Worm (Caenorhabditis elegans) whole organism, young adult: Measurements from ENCODE around the gene inso-1.
A peak's percentile ranks its signal among the peaks of the same experiment; 100 is the strongest.

ENCODE experiments used
- C17E4.6 ChIP-seq: fragments of 200-800 bp; sonication (Bioruptor generic); IDR thresholded peaks from 2 replicates; pipeline ENCODE4 v1.3.6; 2022; ENCODE audit warnings: missing genetic modification reagents, missing genetic modification characterization, missing compliant biosample characterization
- F22D6.2 ChIP-seq: sonication (generic microtip); optimal IDR thresholded peaks from 2 replicates; lab custom pipeline; 2016; ENCODE audit warnings: mild to moderate bottlenecking, missing genetic modification characterization, missing compliant biosample characterization
- F23B12.7 ChIP-seq: sonication (generic microtip); optimal IDR thresholded peaks from 2 replicates; lab custom pipeline; 2017; ENCODE audit warnings: missing genetic modification characterization, mild to moderate bottlenecking, missing compliant biosample characterization, antibody characterized with exemption, moderate library complexity; ENCODE audit not compliant: insufficient read depth
- F33H1.4 ChIP-seq: fragments of 200-800 bp; sonication (Bioruptor generic); IDR thresholded peaks from 2 replicates; pipeline ENCODE4 v1.3.6; 2022; ENCODE audit warnings: missing genetic modification reagents, missing genetic modification characterization, missing compliant biosample characterization
- F39B2.1 ChIP-seq: fragments of 200-800 bp; sonication (Bioruptor generic); IDR thresholded peaks from 2 replicates; pipeline ENCODE4 v1.3.6; 2022; ENCODE audit warnings: missing genetic modification reagents, missing genetic modification characterization, missing compliant biosample characterization
- F49E8.2 ChIP-seq: sonication (generic microtip); optimal IDR thresholded peaks from 3 replicates; lab custom pipeline; 2017; ENCODE audit warnings: missing genetic modification characterization, mild to moderate bottlenecking, missing compliant biosample characterization, antibody characterized with exemption, moderate library complexity; ENCODE audit not compliant: insufficient read depth
- K12H6.12 ChIP-seq: fragments of 200-800 bp; sonication (Bioruptor generic); optimal IDR thresholded peaks from 2 replicates; lab custom pipeline; 2018; ENCODE audit warnings: mild to moderate bottlenecking, missing genetic modification characterization, missing compliant biosample characterization
- T07F8.4 ChIP-seq: sonication (generic microtip); optimal IDR thresholded peaks from 2 replicates; lab custom pipeline; 2016; ENCODE audit warnings: mild to moderate bottlenecking, missing genetic modification characterization, moderate library complexity, missing compliant biosample characterization
- T26A5.8 ChIP-seq: sonication (generic microtip); optimal IDR thresholded peaks from 2 replicates; lab custom pipeline; 2016; ENCODE audit warnings: missing genetic modification characterization, missing compliant biosample characterization
- Y53F4B.3 ChIP-seq: fragments of 200-800 bp; sonication (Bioruptor generic); IDR thresholded peaks from 2 replicates; pipeline ENCODE4 v1.3.6; 2022; ENCODE audit warnings: missing genetic modification reagents, missing genetic modification characterization, missing compliant biosample characterization
- Y56A3A.18 ChIP-seq: fragments of 200-800 bp; sonication (Bioruptor generic); IDR thresholded peaks from 2 replicates; pipeline ENCODE4 v1.3.6; 2022; ENCODE audit warnings: missing genetic modification reagents, missing genetic modification characterization, missing compliant biosample characterization
- Y67H2A.10 ChIP-seq: fragments of 200-800 bp; sonication (Bioruptor generic); conservative IDR thresholded peaks from 2 replicates; pipeline ENCODE4 v1.3.6; 2022; ENCODE audit warnings: missing genetic modification reagents, missing genetic modification characterization, missing compliant biosample characterization
- ZK185.1 ChIP-seq: sonication (generic microtip); optimal IDR thresholded peaks from 2 replicates; lab custom pipeline; 2016; ENCODE audit warnings: mild to moderate bottlenecking, missing genetic modification characterization, missing compliant biosample characterization; ENCODE audit not compliant: poor library complexity, severe bottlenecking
- aptf-2 ChIP-seq: fragments of 200-800 bp; sonication (Bioruptor generic); conservative IDR thresholded peaks from 2 replicates; pipeline ENCODE4 v1.3.6; 2022; ENCODE audit warnings: missing genetic modification reagents, missing genetic modification characterization, missing compliant biosample characterization
- bed-1 ChIP-seq: fragments of 200-800 bp; sonication (Bioruptor generic); IDR thresholded peaks from 2 replicates; pipeline ENCODE4 v1.3.6; 2022; ENCODE audit warnings: missing genetic modification reagents, missing genetic modification characterization, missing compliant biosample characterization
- cebp-2 ChIP-seq: fragments of 200-800 bp; sonication (Bioruptor generic); IDR thresholded peaks from 2 replicates; pipeline ENCODE4 v1.3.6; 2022; ENCODE audit warnings: missing genetic modification characterization, missing compliant biosample characterization
- ceh-27 ChIP-seq: fragments of 200-800 bp; sonication (Bioruptor generic); optimal IDR thresholded peaks from 2 replicates; lab custom pipeline; 2018; ENCODE audit warnings: mild to moderate bottlenecking, missing genetic modification characterization, moderate library complexity, missing compliant biosample characterization
- ceh-58 ChIP-seq: fragments of 200-800 bp; sonication (Bioruptor generic); IDR thresholded peaks from 2 replicates; pipeline ENCODE4 v1.3.6; 2022; ENCODE audit warnings: missing genetic modification characterization, missing compliant biosample characterization
- dox-1 ChIP-seq: fragments of 200-800 bp; sonication (Bioruptor generic); IDR thresholded peaks from 2 replicates; pipeline ENCODE4 v1.3.6; 2022; ENCODE audit warnings: missing genetic modification reagents, missing genetic modification characterization, missing compliant biosample characterization
- ekl-4 ChIP-seq: fragments of 200-800 bp; sonication (Bioruptor generic); IDR thresholded peaks from 2 replicates; pipeline ENCODE4 v1.3.6; 2022; ENCODE audit warnings: missing genetic modification reagents, missing genetic modification characterization, missing compliant biosample characterization
- him-1 ChIP-seq: sonication (generic microtip); optimal IDR thresholded peaks from 2 replicates; lab custom pipeline; 2016; ENCODE audit warnings: missing genotype, missing genetic modification reagents, missing genetic modification characterization, missing compliant biosample characterization
- hlh-12 ChIP-seq: sonication (generic microtip); optimal IDR thresholded peaks from 2 replicates; lab custom pipeline; 2016; ENCODE audit warnings: missing genetic modification characterization, missing compliant biosample characterization
- let-607 ChIP-seq, 2 experiments: fragments of 200-800 bp in 1 of 2; sonication (Bioruptor generic) in 1 of 2; sonication (generic microtip) in 1 of 2; optimal IDR thresholded peaks; 2 replicates each; lab custom pipeline; 2016 to 2018; ENCODE audit warnings: mild to moderate bottlenecking in 2 of 2, missing compliant biosample characterization in 2 of 2, missing genetic modification characterization in 2 of 2, moderate library complexity in 2 of 2, missing genotype in 1 of 2
- lin-35 ChIP-seq, 3 experiments: fragments of 150-350 bp in 2 of 3; sonication (generic microtip) in 1 of 3; optimal IDR thresholded peaks; 2 replicates each; lab custom pipeline; 2014 to 2018; ENCODE audit warnings: missing biosample characterization in 3 of 3, missing genetic modification characterization in 3 of 3, missing genetic modification reagents in 3 of 3
- lin-54 ChIP-seq: fragments of 200-800 bp; sonication (Bioruptor generic); optimal IDR thresholded peaks from 2 replicates; lab custom pipeline; 2018; ENCODE audit warnings: mild to moderate bottlenecking, missing genetic modification characterization, missing compliant biosample characterization
- lsl-1 ChIP-seq: fragments of 200-800 bp; sonication (Bioruptor generic); optimal IDR thresholded peaks from 2 replicates; lab custom pipeline; 2018; ENCODE audit warnings: mild to moderate bottlenecking, missing genetic modification characterization, moderate library complexity, missing compliant biosample characterization
- lsy-27 ChIP-seq: sonication (generic microtip); optimal IDR thresholded peaks from 2 replicates; lab custom pipeline; 2017; ENCODE audit warnings: missing genetic modification characterization, mild to moderate bottlenecking, missing compliant biosample characterization, antibody characterized with exemption, missing genotype, borderline replicate concordance; ENCODE audit not compliant: insufficient read depth
- madf-3 ChIP-seq: fragments of 200-800 bp; sonication (Bioruptor generic); IDR thresholded peaks from 2 replicates; pipeline ENCODE4 v1.3.6; 2022; ENCODE audit warnings: missing genetic modification reagents, missing genetic modification characterization, missing compliant biosample characterization
- madf-8 ChIP-seq: fragments of 200-800 bp; sonication (Bioruptor generic); conservative IDR thresholded peaks from 2 replicates; pipeline ENCODE4 v1.3.6; 2022; ENCODE audit warnings: missing genetic modification reagents, missing genetic modification characterization, missing compliant biosample characterization
- mcd-1 ChIP-seq: fragments of 200-800 bp; sonication (Bioruptor generic); IDR thresholded peaks from 2 replicates; pipeline ENCODE4 v1.3.6; 2022; ENCODE audit warnings: missing genetic modification reagents, missing genetic modification characterization, missing compliant biosample characterization
- nfya-2 ChIP-seq: fragments of 200-800 bp; sonication (Bioruptor generic); IDR thresholded peaks from 2 replicates; pipeline ENCODE4 v1.3.6; 2022; ENCODE audit warnings: missing genetic modification reagents, missing genetic modification characterization, missing compliant biosample characterization
- nhr-179 ChIP-seq: sonication (generic microtip); optimal IDR thresholded peaks from 2 replicates; lab custom pipeline; 2016; ENCODE audit warnings: mild to moderate bottlenecking, missing genetic modification characterization, missing compliant biosample characterization
- nhr-90 ChIP-seq: sonication (generic microtip); optimal IDR thresholded peaks from 2 replicates; lab custom pipeline; 2016; ENCODE audit warnings: missing genotype, mild to moderate bottlenecking, missing genetic modification characterization, missing compliant biosample characterization
- rpc-1 ChIP-seq, 2 experiments: fragments of 150-350 bp in 1 of 2; sonication (generic microtip) in 1 of 2; optimal IDR thresholded peaks; 2 replicates each; lab custom pipeline; 2014 to 2018; ENCODE audit warnings: missing biosample characterization in 1 of 2, missing genetic modification characterization in 1 of 2, missing genetic modification reagents in 1 of 2, missing genotype in 1 of 2
- sea-2 ChIP-seq: fragments of 200-800 bp; sonication (Bioruptor generic); IDR thresholded peaks from 2 replicates; pipeline ENCODE4 v1.3.6; 2022; ENCODE audit warnings: missing genetic modification characterization, missing compliant biosample characterization
- snpc-1.3 ChIP-seq: sonication (generic microtip); optimal IDR thresholded peaks from 2 replicates; lab custom pipeline; 2017; ENCODE audit warnings: missing genetic modification characterization, mild to moderate bottlenecking, missing compliant biosample characterization, antibody characterized with exemption, moderate library complexity, missing genotype, missing genetic modification reagents; ENCODE audit not compliant: insufficient read depth
- snpc-4 ChIP-seq, 5 experiments: fragments of 150-350 bp in 1 of 5; sonication (generic microtip) in 4 of 5; optimal IDR thresholded peaks; 2 replicates each; lab custom pipeline; 2014 to 2018; ENCODE audit warnings: missing genetic modification characterization in 5 of 5, missing biosample characterization in 3 of 5, antibody characterized with exemption in 2 of 5, mild to moderate bottlenecking in 2 of 5, missing compliant biosample characterization in 2 of 5, missing genotype in 2 of 5, moderate library complexity in 2 of 5, missing genetic modification reagents in 1 of 5
- somi-1 ChIP-seq: fragments of 200-800 bp; sonication (Bioruptor generic); optimal IDR thresholded peaks from 2 replicates; lab custom pipeline; 2018; ENCODE audit warnings: mild to moderate bottlenecking, missing genetic modification characterization, missing compliant biosample characterization
- tbp1 ChIP-seq: fragments of 200-800 bp; sonication (Bioruptor generic); optimal IDR thresholded peaks from 2 replicates; lab custom pipeline; 2018; ENCODE audit warnings: mild to moderate bottlenecking, missing genetic modification characterization, missing compliant biosample characterization
- tbx-9 ChIP-seq: sonication (generic microtip); optimal IDR thresholded peaks from 2 replicates; lab custom pipeline; 2016; ENCODE audit warnings: borderline replicate concordance, missing genetic modification characterization, inconsistent platforms, missing compliant biosample characterization
- zim-3 ChIP-seq: sonication (generic microtip); optimal IDR thresholded peaks from 2 replicates; lab custom pipeline; 2017; ENCODE audit warnings: mild to moderate bottlenecking, missing genetic modification characterization, moderate library complexity, missing compliant biosample characterization
- ztf-22 ChIP-seq: fragments of 200-800 bp; sonication (Bioruptor generic); optimal IDR thresholded peaks from 2 replicates; lab custom pipeline; 2018; ENCODE audit warnings: mild to moderate bottlenecking, missing genetic modification characterization, moderate library complexity, missing compliant biosample characterization
- ztf-25 ChIP-seq: fragments of 200-800 bp; sonication (Bioruptor generic); IDR thresholded peaks from 2 replicates; pipeline ENCODE4 v1.3.6; 2022; ENCODE audit warnings: missing genetic modification reagents, missing genetic modification characterization, missing compliant biosample characterization
- ztf-3 ChIP-seq: fragments of 200-800 bp; sonication (Bioruptor generic); optimal IDR thresholded peaks from 2 replicates; lab custom pipeline; 2018; ENCODE audit warnings: mild to moderate bottlenecking, missing genetic modification characterization, missing compliant biosample characterization

Gene inso-1

DNA sequence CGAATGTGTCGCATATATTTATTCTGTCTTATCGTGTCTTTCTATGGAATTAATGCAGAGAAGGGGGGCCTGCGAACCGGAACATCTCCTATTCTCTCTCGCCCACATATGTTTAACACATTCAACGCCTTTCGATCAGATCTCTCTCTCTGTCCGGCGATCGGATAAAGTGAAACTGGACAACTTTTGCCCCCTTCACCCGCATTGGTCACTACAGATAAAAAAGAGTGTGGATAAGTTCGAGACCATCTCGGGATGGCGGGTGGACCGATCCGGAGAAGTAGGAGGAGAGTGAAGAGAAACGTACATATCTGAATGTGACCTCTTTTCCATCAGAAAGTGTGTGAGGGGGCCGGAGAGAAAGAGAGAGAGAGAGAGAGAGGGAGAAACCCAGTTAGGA, 11.1 kb downstream of the inso-1 start, which contains the start of gene H42K12.3:
H42K12.3 (plus strand) TSS at position 308 of the 400 bp plus-strand sequence.
- no peak for TF ChIP-seq zim-3 (tag; lab: Kevin White, UChicago)
- TF ChIP-seq nhr-90: no peak
- no peak for TF ChIP-seq nhr-179 (tag; lab: Kevin White, UChicago)
- no peak for TF ChIP-seq lin-35 (GFP tag; optimal IDR thresholded peaks at IDR 0.05; lab: Kevin White, UChicago)
- TF ChIP-seq ZK185.1 (tag; lab: Kevin White, UChicago): no peak
- TF ChIP-seq tbx-9 (tag; lab: Kevin White, UChicago): no peak
- TF ChIP-seq madf-3 (GFP tag; lab: Robert Waterston, UW): no peak
- no peak for TF ChIP-seq snpc-4 (GFP tag; optimal IDR thresholded peaks at IDR 0.05; lab: Kevin White, UChicago)
- no peak for TF ChIP-seq snpc-4 (tag; optimal IDR thresholded peaks at IDR 0.05; lab: Kevin White, UChicago)
- no peak for TF ChIP-seq hlh-12 (tag; lab: Kevin White, UChicago)
- no peak for TF ChIP-seq ceh-27 (GFP tag; lab: Kevin White, UChicago)
- TF ChIP-seq ztf-22 (GFP tag; lab: Kevin White, UChicago): no peak
- no peak for TF ChIP-seq ztf-3 (GFP tag; lab: Kevin White, UChicago)
- TF ChIP-seq F39B2.1 (GFP tag; lab: Robert Waterston, UW): no peak
- no peak for TF ChIP-seq tbp1 (GFP tag; lab: Kevin White, UChicago)
- no peak for TF ChIP-seq aptf-2
- no peak for TF ChIP-seq rpc-1 (optimal IDR thresholded peaks at IDR 0.05; lab: Kevin White, UChicago)
- TF ChIP-seq rpc-1 (tag; optimal IDR thresholded peaks at IDR 0.05; lab: Kevin White, UChicago): no peak
- no peak for TF ChIP-seq T07F8.4 (tag; lab: Kevin White, UChicago)
- no peak for TF ChIP-seq him-1
- TF ChIP-seq F23B12.7: no peak

DNA sequence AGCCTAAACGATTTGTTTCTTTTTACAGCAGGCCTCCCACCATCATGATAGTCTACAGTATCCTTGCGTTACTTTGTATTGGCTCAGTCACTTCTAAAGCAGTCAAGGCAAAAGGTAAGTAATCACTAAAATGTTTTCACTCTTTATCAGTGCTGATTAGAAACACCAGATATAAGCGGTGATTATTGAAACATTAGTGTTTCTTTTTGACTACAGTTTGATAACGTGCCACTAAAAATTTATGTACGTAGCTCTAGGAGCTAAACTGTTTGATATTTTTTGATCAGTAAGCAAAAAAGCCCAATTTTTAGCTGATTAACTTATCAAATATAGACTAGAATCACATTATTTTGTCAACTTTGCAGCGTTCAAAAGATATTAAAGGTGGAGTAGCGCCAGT, 11.6 kb downstream of the inso-1 start:
- TF ChIP-seq C17E4.6 (GFP tag; lab: Robert Waterston, UW): no peak
- no peak for TF ChIP-seq madf-3 (GFP tag; lab: Robert Waterston, UW)
- no peak for TF ChIP-seq mcd-1 (GFP tag; lab: Robert Waterston, UW)
- TF ChIP-seq lsy-27 (tag; lab: Kevin White, UChicago): no peak
- TF ChIP-seq F22D6.2: no peak
- TF ChIP-seq Y67H2A.10 (GFP tag; lab: Robert Waterston, UW): no peak
- no peak for TF ChIP-seq sea-2 (GFP tag; lab: Robert Waterston, UW)
- TF ChIP-seq aptf-2: no peak
- TF ChIP-seq nfya-2 (GFP tag; lab: Robert Waterston, UW): no peak
- no peak for TF ChIP-seq madf-8 (GFP tag; lab: Robert Waterston, UW)
- TF ChIP-seq somi-1 (GFP tag; lab: Kevin White, UChicago): no peak
- TF ChIP-seq let-607 (tag; optimal IDR thresholded peaks at IDR 0.05; lab: Kevin White, UChicago): no peak
- TF ChIP-seq F33H1.4 (GFP tag; lab: Robert Waterston, UW): no peak
- TF ChIP-seq F49E8.2: no peak
- no peak for TF ChIP-seq lsl-1 (GFP tag; lab: Kevin White, UChicago)
- TF ChIP-seq dox-1 (GFP tag; lab: Robert Waterston, UW): no peak
- TF ChIP-seq tbp1 (GFP tag; lab: Kevin White, UChicago): no peak

DNA sequence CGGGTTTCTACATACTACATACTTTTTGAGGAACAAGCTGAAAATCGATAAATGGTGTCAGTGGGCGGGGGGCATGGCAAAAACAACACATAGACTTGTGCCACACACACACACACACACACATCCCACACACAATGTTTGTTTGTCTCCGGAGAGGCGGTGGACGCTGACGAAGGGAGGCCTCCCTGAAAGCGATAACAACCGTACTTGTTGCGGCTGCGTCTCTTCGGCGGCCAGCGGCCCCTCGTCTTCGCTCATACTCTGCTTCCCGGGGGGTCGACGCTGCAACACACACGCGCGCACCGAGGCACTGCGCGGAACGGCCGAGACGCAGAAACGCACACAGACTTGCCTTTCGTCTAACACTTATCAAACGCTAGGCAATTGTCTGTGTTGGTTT, 19.8 kb downstream of the inso-1 start:
- TF ChIP-seq F23B12.7 (peak; percentile 21), ceh-58 (GFP tag; lab: Robert Waterston, UW) (no peak), Y56A3A.18 (GFP tag; lab: Robert Waterston, UW) (peak; percentile 22; the same call in 1 of the 2 replicates), bed-1 (no peak), ztf-25 (GFP tag; lab: Robert Waterston, UW) (no peak), cebp-2 (GFP tag; lab: Robert Waterston, UW) (no peak), snpc-1.3 (tag; lab: Kevin White, UChicago) (no peak), ekl-4 (GFP tag; lab: Robert Waterston, UW) (no peak), Y53F4B.3 (GFP tag; lab: Robert Waterston, UW) (no peak), K12H6.12 (peak; percentile 69), F33H1.4 (GFP tag; lab: Robert Waterston, UW) (no peak), snpc-4 (GFP tag; optimal IDR thresholded peaks at IDR 0.05; lab: Kevin White, UChicago) (no peak), snpc-4 (tag; optimal IDR thresholded peaks at IDR 0.05; lab: Kevin White, UChicago) (peak in 2 of 4 experiments; percentile 37 to 50), T26A5.8 (tag; lab: Kevin White, UChicago) (no peak), nhr-90 (peak; percentile 45), lin-54 (GFP tag; lab: Kevin White, UChicago) (peak; percentile 29)
